Fruit fly (Drosophila melanogaster): ENCODE results near the gene ND-15.

ND-15 gene

DNA sequence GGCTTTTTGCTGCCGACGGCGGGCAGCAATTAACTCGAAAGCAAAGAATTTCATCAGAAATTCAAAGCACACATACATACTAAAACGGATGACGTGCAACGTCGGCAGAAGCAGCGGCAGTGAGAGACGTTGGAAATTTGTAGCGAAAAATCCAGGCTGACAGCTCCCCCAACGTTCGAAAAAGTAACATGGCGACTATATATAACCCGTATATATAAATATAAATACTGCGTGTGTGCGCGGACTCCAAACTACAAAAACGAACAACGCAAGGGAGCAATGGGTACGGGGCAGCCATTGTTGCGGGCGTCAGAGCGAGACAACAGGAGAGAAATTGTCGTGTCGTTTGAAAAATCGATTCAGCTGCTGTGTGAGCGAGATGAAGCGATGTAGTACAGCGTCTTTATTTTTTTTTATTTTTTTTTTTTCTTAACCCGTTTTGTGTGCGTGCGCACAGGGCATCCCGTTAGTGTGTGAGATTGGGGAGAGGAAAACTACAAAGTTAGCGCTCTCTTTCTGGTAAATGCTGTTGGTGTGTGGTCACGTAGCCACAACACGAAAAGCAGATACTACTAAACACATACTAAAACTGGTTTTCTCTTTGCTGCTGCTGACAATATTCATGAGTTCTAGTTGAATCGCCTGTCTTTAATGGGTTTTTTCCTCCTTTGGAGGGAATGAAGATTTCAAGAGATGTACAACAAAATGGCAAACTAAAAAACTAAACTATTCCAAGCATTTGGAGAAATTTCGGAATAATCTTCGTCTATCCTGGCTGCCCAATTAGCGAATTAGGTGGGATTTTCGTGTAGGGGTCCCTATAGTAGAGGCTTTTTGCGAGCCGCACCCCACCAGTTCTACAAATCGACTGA, 46.3 kb downstream of the ND-15 start (continued):
- no peak for TF ChIP-seq pzg (GFP tag; optimal IDR thresholded peaks at IDR 0.05)
- peak in 1 of 2 experiments; percentile 89 for TF ChIP-seq bsh (GFP tag; optimal IDR thresholded peaks at IDR 0.05)
- TF ChIP-seq CG15269 (tag; optimal IDR thresholded peaks at IDR 0.05) = no peak
- peak; percentile 63 for TF ChIP-seq gcm (GFP tag; optimal IDR thresholded peaks at IDR 0.05)
- TF ChIP-seq run (tag; optimal IDR thresholded peaks at IDR 0.05) = no peak
- TF ChIP-seq CG9797 (GFP tag; optimal IDR thresholded peaks at IDR 0.05) = no peak
- peak in 1 of 2 experiments; percentile 86 for TF ChIP-seq eve (GFP tag; optimal IDR thresholded peaks at IDR 0.05)
- TF ChIP-seq Med (GFP tag) = peak; percentile 86
- TF ChIP-seq CG17385 (GFP tag; optimal IDR thresholded peaks at IDR 0.05) = peak; percentile 37
- no peak for TF ChIP-seq CG4404 (GFP tag; IDR thresholded peaks at IDR 0.05)
- peak; percentile 15 for TF ChIP-seq CG6765 (GFP tag; optimal IDR thresholded peaks at IDR 0.05)
- no peak for TF ChIP-seq mam (GFP tag; optimal IDR thresholded peaks at IDR 0.05)
- no peak; the same call in 2 of the 3 replicates for TF ChIP-seq croc (GFP tag; conservative IDR thresholded peaks at IDR 0.05)
- TF ChIP-seq CG31224 (GFP tag; IDR thresholded peaks at IDR 0.05) = no peak
- peak; percentile 75 for TF ChIP-seq CG34376 (GFP tag; optimal IDR thresholded peaks at IDR 0.05)
- peak; percentile 7 for TF ChIP-seq HmgD (GFP tag; optimal IDR thresholded peaks at IDR 0.05)
- no peak for TF ChIP-seq zen (tag; optimal IDR thresholded peaks at IDR 0.05)
- no peak for TF ChIP-seq CG32767 (GFP tag; IDR thresholded peaks at IDR 0.05)
- no peak for TF ChIP-seq Hr78 (GFP tag; optimal IDR thresholded peaks at IDR 0.05)
- TF ChIP-seq chm (GFP tag; IDR thresholded peaks at IDR 0.05) = no peak
- TF ChIP-seq Sox102F (GFP tag; optimal IDR thresholded peaks at IDR 0.05) = no peak
- no peak for TF ChIP-seq CG2116 (GFP tag; optimal IDR thresholded peaks at IDR 0.05)
- no peak for TF ChIP-seq Hr3 (GFP tag; optimal IDR thresholded peaks at IDR 0.05)
- no peak for TF ChIP-seq CG31388 (GFP tag; optimal IDR thresholded peaks at IDR 0.05)
- TF ChIP-seq CG3838 (GFP tag; optimal IDR thresholded peaks at IDR 0.05) = no peak
- peak; percentile 82 for TF ChIP-seq Nf-YC (tag; optimal IDR thresholded peaks at IDR 0.05)
- no peak for TF ChIP-seq CG2712 (tag; optimal IDR thresholded peaks at IDR 0.05)
- no peak for TF ChIP-seq CG18764 (GFP tag; optimal IDR thresholded peaks at IDR 0.05)
- no peak for TF ChIP-seq D19A (tag; optimal IDR thresholded peaks at IDR 0.05)
- peak; percentile 37 for TF ChIP-seq CG9727 (GFP tag; optimal IDR thresholded peaks at IDR 0.05)
- no peak for TF ChIP-seq CG1024 (GFP tag; IDR thresholded peaks at IDR 0.05)
- TF ChIP-seq crol (GFP tag; IDR thresholded peaks at IDR 0.05) = no peak
- no peak for TF ChIP-seq CG11560 (tag; IDR thresholded peaks at IDR 0.05)
- no peak for TF ChIP-seq CG32532 (GFP tag; IDR thresholded peaks at IDR 0.05)
- no peak for TF ChIP-seq hb (GFP tag; IDR thresholded peaks at IDR 0.05; ENCODE audit: partially characterized antibody)
- TF ChIP-seq Hr39 (optimal IDR thresholded peaks at IDR 0.05) = no peak
- TF ChIP-seq shn (GFP tag; optimal IDR thresholded peaks at IDR 0.05) = no peak
- TF ChIP-seq rib (GFP tag; IDR thresholded peaks at IDR 0.05) = no peak
- TF ChIP-seq mirr (GFP tag; optimal IDR thresholded peaks at IDR 0.05) = peak; percentile 86
- no peak for TF ChIP-seq ttk (GFP tag; IDR thresholded peaks at IDR 0.05)
- peak; percentile 96 for TF ChIP-seq ewg (GFP tag; optimal IDR thresholded peaks at IDR 0.05)
- TF ChIP-seq Six4 (GFP tag; optimal IDR thresholded peaks at IDR 0.05) = no peak
- TF ChIP-seq sr (GFP tag; IDR thresholded peaks at IDR 0.05) = no peak
- peak; percentile 93 for TF ChIP-seq sens (GFP tag)
- no peak for TF ChIP-seq H15 (GFP tag; IDR thresholded peaks at IDR 0.05)
- TF ChIP-seq CG13123 (GFP tag; optimal IDR thresholded peaks at IDR 0.05) = no peak
- TF ChIP-seq nom (GFP tag; optimal IDR thresholded peaks at IDR 0.05) = peak; percentile 94
- TF ChIP-seq Eip74EF (GFP tag; optimal IDR thresholded peaks at IDR 0.05) = peak in 1 of 2 experiments; percentile 36
- TF ChIP-seq phol (tag; optimal IDR thresholded peaks at IDR 0.05) = peak; percentile 93
- TF ChIP-seq CG30431 (GFP tag; optimal IDR thresholded peaks at IDR 0.05) = no peak
